Fruit fly (Drosophila melanogaster): ENCODE data around the gene PDZ-GEF.
A peak's percentile ranks its signal among the peaks of the same experiment; 100 is the strongest.

PDZ-GEF gene

dm6 chr2L:6350984-6351808 lies 27.6 kb downstream of the PDZ-GEF start, which contains the start of gene CG9498 (continued):
- TF ChIP-seq Atf3 (GFP tag; optimal IDR thresholded peaks at IDR 0.05) (no peak), NFAT (GFP tag; IDR thresholded peaks at IDR 0.05) (peak; percentile 61), Scr (GFP tag; IDR thresholded peaks at IDR 0.05; ENCODE audit: partially characterized antibody) (no peak), da (GFP tag; optimal IDR thresholded peaks at IDR 0.05) (no peak), B-H1 (GFP tag; IDR thresholded peaks at IDR 0.05) (peak; percentile 75), CG9817 (tag; optimal IDR thresholded peaks at IDR 0.05) (peak; percentile 74), Side (GFP tag; optimal IDR thresholded peaks at IDR 0.05) (no peak), CG5953 (GFP tag; IDR thresholded peaks at IDR 0.05) (no peak), CG6813 (GFP tag; optimal IDR thresholded peaks at IDR 0.05) (peak; percentile 86), zen2 (GFP tag; IDR thresholded peaks at IDR 0.05; ENCODE audit: partially characterized antibody) (no peak), D (optimal IDR thresholded peaks at IDR 0.05) (no peak), D (GFP tag; optimal IDR thresholded peaks at IDR 0.05) (peak; percentile 51), sens (GFP tag) (peak; percentile 89), twi (tag; optimal IDR thresholded peaks at IDR 0.05) (peak; percentile 33), pzg (GFP tag; optimal IDR thresholded peaks at IDR 0.05) (peak; percentile 1), CrebB (tag; optimal IDR thresholded peaks at IDR 0.05) (peak; percentile 41), CG12299 (tag; optimal IDR thresholded peaks at IDR 0.05) (peak; percentile 79), sisA (GFP tag; IDR thresholded peaks at IDR 0.05) (peak; percentile 52), CG14441 (GFP tag; IDR thresholded peaks at IDR 0.05) (peak; percentile 83), Nf-YA (GFP tag; IDR thresholded peaks at IDR 0.05) (no peak), BtbVII (GFP tag; optimal IDR thresholded peaks at IDR 0.05) (peak; percentile 92), eyg (GFP tag; optimal IDR thresholded peaks at IDR 0.05) (no peak), CG7963 (GFP tag; IDR thresholded peaks at IDR 0.05; ENCODE audit: partially characterized antibody) (no peak), ato (GFP tag; IDR thresholded peaks at IDR 0.05; ENCODE audit: partially characterized antibody) (no peak), lilli (GFP tag; optimal IDR thresholded peaks at IDR 0.05) (peak; percentile 67), Deaf1 (tag; optimal IDR thresholded peaks at IDR 0.05) (peak; percentile 56), gt (GFP tag; IDR thresholded peaks at IDR 0.05) (no peak), CG14860 (GFP tag; IDR thresholded peaks at IDR 0.05; ENCODE audit: partially characterized antibody) (no peak; the same call in 2 of the 3 replicates), tio (GFP tag; optimal IDR thresholded peaks at IDR 0.05) (peak; percentile 70), CG10462 (GFP tag; optimal IDR thresholded peaks at IDR 0.05) (peak; percentile 4), ken (GFP tag; IDR thresholded peaks at IDR 0.05) (no peak), vnd (GFP tag; IDR thresholded peaks at IDR 0.05; ENCODE audit: partially characterized antibody) (no peak), CG17361 (GFP tag; IDR thresholded peaks at IDR 0.05) (peak; percentile 86), unpg (GFP tag; optimal IDR thresholded peaks at IDR 0.05) (peak; percentile 85), CG7271 (tag; optimal IDR thresholded peaks at IDR 0.05) (no peak), Opbp (GFP tag; IDR thresholded peaks at IDR 0.05; ENCODE audit: partially characterized antibody) (no peak), zfh2 (GFP tag; optimal IDR thresholded peaks at IDR 0.05) (peak; percentile 53), TFAM (GFP tag; optimal IDR thresholded peaks at IDR 0.05) (no peak), CG3726 (GFP tag; IDR thresholded peaks at IDR 0.05) (0 out of 3 replicates have a peak, but pooled peaks have one; percentile 49), CG34376 (GFP tag; optimal IDR thresholded peaks at IDR 0.05) (peak; percentile 58), CG13894 (tag; optimal IDR thresholded peaks at IDR 0.05) (peak; percentile 92), gcm (GFP tag; optimal IDR thresholded peaks at IDR 0.05) (peak; percentile 78), Kr (GFP tag; optimal IDR thresholded peaks at IDR 0.05) (no peak), trh (GFP tag; optimal IDR thresholded peaks at IDR 0.05) (no peak), ham (GFP tag; IDR thresholded peaks at IDR 0.05) (0 out of 2 replicates have a peak, but pooled peaks have one; percentile 64), H15 (GFP tag; IDR thresholded peaks at IDR 0.05) (peak; percentile 63; the same call in 2 of the 3 replicates), NK7.1 (GFP tag; optimal IDR thresholded peaks at IDR 0.05) (peak; percentile 7), CG17802 (tag; optimal IDR thresholded peaks at IDR 0.05) (no peak), NfI (GFP tag; optimal IDR thresholded peaks at IDR 0.05) (peak; percentile 73)

Data from whole organism, embryonic.